Worm (Caenorhabditis elegans): ENCODE data around the gene F53A9.1.
A peak's percentile ranks its signal among the peaks of the same experiment; 100 is the strongest.

Gene F53A9.1

ce11 chrX:8750209-8750608, 38.8 kb downstream of the F53A9.1 start:
- TF ChIP-seq K12H6.12 (tag; optimal IDR thresholded peaks at IDR 0.05) = no peak
- TF ChIP-seq sdz-38 (tag; optimal IDR thresholded peaks at IDR 0.05) = no peak
- TF ChIP-seq nhr-80 (tag; optimal IDR thresholded peaks at IDR 0.05) = peak; percentile 63
- no peak for TF ChIP-seq aptf-2 (GFP tag; conservative IDR thresholded peaks at IDR 0.05)
- no peak for TF ChIP-seq Y53G8AR.9 (GFP tag; conservative IDR thresholded peaks at IDR 0.05)
- no peak for TF ChIP-seq ztf-26 (tag; optimal IDR thresholded peaks at IDR 0.05)
- no peak for TF ChIP-seq cebp-1 (GFP tag; IDR thresholded peaks at IDR 0.05)
- peak; percentile 4 for TF ChIP-seq cebp-1 (tag; optimal IDR thresholded peaks at IDR 0.05)
- no peak for TF ChIP-seq lsy-27 (tag; optimal IDR thresholded peaks at IDR 0.05; ENCODE audit: borderline replicate concordance, insufficient read depth)
- no peak for TF ChIP-seq snpc-3.4 (tag; optimal IDR thresholded peaks at IDR 0.05)
- no peak for TF ChIP-seq ceh-58 (GFP tag; IDR thresholded peaks at IDR 0.05)
- TF ChIP-seq akir-1 (GFP tag; optimal IDR thresholded peaks at IDR 0.05) = no peak

ce11 chrX:8750660-8751059, 39.3 kb downstream of the F53A9.1 start, which contains the start of gene asns-2:
Gene asns-2 (minus strand): TSS chrX:8750941.
- TF ChIP-seq hmg-1.2 (GFP tag; IDR thresholded peaks at IDR 0.05) = no peak
- no peak for TF ChIP-seq sptf-2 (GFP tag; optimal IDR thresholded peaks at IDR 0.05)
- no peak for TF ChIP-seq ccch-3 (GFP tag; optimal IDR thresholded peaks at IDR 0.05)
- TF ChIP-seq let-526 (GFP tag; IDR thresholded peaks at IDR 0.05) = no peak
- no peak for TF ChIP-seq nhr-80 (tag; optimal IDR thresholded peaks at IDR 0.05)
- no peak for TF ChIP-seq repo-1 (tag; optimal IDR thresholded peaks at IDR 0.05)
- TF ChIP-seq mcd-1 (GFP tag; IDR thresholded peaks at IDR 0.05) = no peak

- TF ChIP-seq egl-18 (GFP tag; IDR thresholded peaks at IDR 0.05) (no peak), lin-26 (GFP tag; IDR thresholded peaks at IDR 0.05) (0 out of 2 replicates have a peak, but pooled peaks have one; percentile 37)
Observed at ce11 chrX:8752546-8752945, 41.2 kb downstream of the F53A9.1 start.

ce11 chrX:8754285-8754795, 42.9 kb downstream of the F53A9.1 start:
- TF ChIP-seq lin-26 (GFP tag; IDR thresholded peaks at IDR 0.05) = no peak
- TF ChIP-seq let-607 (tag; optimal IDR thresholded peaks at IDR 0.05) = no peak
- no peak for TF ChIP-seq snpc-1.1 (tag; optimal IDR thresholded peaks at IDR 0.05; ENCODE audit: insufficient read depth)
- no peak for TF ChIP-seq madf-6 (GFP tag; IDR thresholded peaks at IDR 0.05)
- TF ChIP-seq F57A8.1 (GFP tag; optimal IDR thresholded peaks at IDR 0.05) = no peak
- no peak for TF ChIP-seq mxl-1 (tag; optimal IDR thresholded peaks at IDR 0.05)
- TF ChIP-seq B0261.1 (tag; optimal IDR thresholded peaks at IDR 0.05) = no peak
- TF ChIP-seq Y67H2A.10 (GFP tag; conservative IDR thresholded peaks at IDR 0.05) = no peak
- TF ChIP-seq lag-1 (GFP tag; IDR thresholded peaks at IDR 0.05) = no peak
- no peak for TF ChIP-seq cebp-1 (GFP tag; IDR thresholded peaks at IDR 0.05)
- no peak for TF ChIP-seq cebp-1 (tag; optimal IDR thresholded peaks at IDR 0.05)
- no peak for TF ChIP-seq Y53G8AR.9 (GFP tag; conservative IDR thresholded peaks at IDR 0.05)
- no peak for TF ChIP-seq dpff-1 (tag; optimal IDR thresholded peaks at IDR 0.05)
- TF ChIP-seq madf-3 (GFP tag; IDR thresholded peaks at IDR 0.05) = no peak
- no peak for TF ChIP-seq Y53F4B.3 (GFP tag; IDR thresholded peaks at IDR 0.05)
- no peak for TF ChIP-seq ztf-28 (GFP tag; IDR thresholded peaks at IDR 0.05)
- no peak for TF ChIP-seq let-526 (GFP tag; IDR thresholded peaks at IDR 0.05)
- no peak for TF ChIP-seq hmg-1.2 (GFP tag; IDR thresholded peaks at IDR 0.05)
- TF ChIP-seq athp-1 (tag; optimal IDR thresholded peaks at IDR 0.05) = no peak
- TF ChIP-seq ztf-3 (GFP tag; optimal IDR thresholded peaks at IDR 0.05) = no peak
- TF ChIP-seq ceh-91 (GFP tag; IDR thresholded peaks at IDR 0.05) = no peak
